Worm (Caenorhabditis elegans): ENCODE data around the gene F37B12.1.

Gene F37B12.1

ce11 chrII:9056215-9056819 lies 27.2 kb upstream of the F37B12.1 start:
- TF ChIP-seq lin-32 (GFP tag; optimal IDR thresholded peaks at IDR 0.05): no peak
- TF ChIP-seq M03D4.4 (tag; optimal IDR thresholded peaks at IDR 0.05): no peak
- no peak for TF ChIP-seq nhr-2 (tag; optimal IDR thresholded peaks at IDR 0.05)
- TF ChIP-seq mab-5 (tag; optimal IDR thresholded peaks at IDR 0.05): no peak
- no peak for TF ChIP-seq sem-2 (GFP tag; optimal IDR thresholded peaks at IDR 0.05)
- no peak for TF ChIP-seq lin-13 (tag; optimal IDR thresholded peaks at IDR 0.05)
- TF ChIP-seq bed-3 (GFP tag; optimal IDR thresholded peaks at IDR 0.05): no peak
- no peak for TF ChIP-seq ceh-43 (GFP tag; optimal IDR thresholded peaks at IDR 0.05)
- TF ChIP-seq flh-1 (GFP tag; optimal IDR thresholded peaks at IDR 0.05): no peak
- TF ChIP-seq nhr-12 (tag; optimal IDR thresholded peaks at IDR 0.05): no peak
- no peak for TF ChIP-seq ztf-11 (tag; optimal IDR thresholded peaks at IDR 0.05)
- TF ChIP-seq nhr-237 (tag; optimal IDR thresholded peaks at IDR 0.05): no peak
- TF ChIP-seq mls-2 (tag; optimal IDR thresholded peaks at IDR 0.05): no peak
- TF ChIP-seq unc-39 (tag; optimal IDR thresholded peaks at IDR 0.05): no peak
- TF ChIP-seq drap-1 (GFP tag; optimal IDR thresholded peaks at IDR 0.05): no peak
- TF ChIP-seq cnd-1 (tag; optimal IDR thresholded peaks at IDR 0.05): no peak
- no peak for TF ChIP-seq nhr-28 (tag; optimal IDR thresholded peaks at IDR 0.05)
- no peak for TF ChIP-seq nhr-76 (tag; optimal IDR thresholded peaks at IDR 0.05)

ce11 chrII:9054604-9055003 lies 25.5 kb upstream of the F37B12.1 start, which contains the start of gene chmp-7:
Gene chmp-7 (plus strand): TSS chrII:9054972.
- TF ChIP-seq ceh-39 (tag; optimal IDR thresholded peaks at IDR 0.05) (peak; percentile 67), ceh-43 (GFP tag; optimal IDR thresholded peaks at IDR 0.05) (no peak), nhr-2 (tag; optimal IDR thresholded peaks at IDR 0.05) (no peak), mls-2 (tag; optimal IDR thresholded peaks at IDR 0.05) (peak; percentile 36), sptf-1 (tag; optimal IDR thresholded peaks at IDR 0.05) (peak; percentile 66), snpc-4 (tag; optimal IDR thresholded peaks at IDR 0.05) (no peak), hlh-1 (tag; optimal IDR thresholded peaks at IDR 0.05) (peak; percentile 69), lin-32 (GFP tag; optimal IDR thresholded peaks at IDR 0.05) (no peak), blmp-1 (tag; optimal IDR thresholded peaks at IDR 0.05) (no peak), drap-1 (GFP tag; optimal IDR thresholded peaks at IDR 0.05) (peak; percentile 65), bed-3 (GFP tag; optimal IDR thresholded peaks at IDR 0.05) (no peak), unc-62 (GFP tag; optimal IDR thresholded peaks at IDR 0.05) (no peak), mep-1 (tag; optimal IDR thresholded peaks at IDR 0.05) (peak; percentile 94), mab-5 (tag; optimal IDR thresholded peaks at IDR 0.05) (no peak), ces-1 (GFP tag; optimal IDR thresholded peaks at IDR 0.05) (peak; percentile 94), ham-2 (GFP tag; optimal IDR thresholded peaks at IDR 0.05) (peak; percentile 34), lsy-2 (tag; optimal IDR thresholded peaks at IDR 0.05) (no peak), nhr-28 (tag; optimal IDR thresholded peaks at IDR 0.05) (no peak), nhr-12 (tag; optimal IDR thresholded peaks at IDR 0.05) (no peak), zip-8 (tag; optimal IDR thresholded peaks at IDR 0.05) (no peak), elt-3 (tag; optimal IDR thresholded peaks at IDR 0.05) (no peak), elt-1 (tag; optimal IDR thresholded peaks at IDR 0.05; ENCODE audit: borderline replicate concordance, insufficient read depth) (no peak), cnd-1 (tag; optimal IDR thresholded peaks at IDR 0.05) (no peak), M03D4.4 (tag; optimal IDR thresholded peaks at IDR 0.05) (peak; percentile 53), ceh-83 (GFP tag; optimal IDR thresholded peaks at IDR 0.05) (no peak), ztf-11 (tag; optimal IDR thresholded peaks at IDR 0.05) (no peak), pha-4 (tag; optimal IDR thresholded peaks at IDR 0.05) (peak; percentile 47), lin-13 (tag; optimal IDR thresholded peaks at IDR 0.05) (peak; percentile 85), sem-2 (GFP tag; optimal IDR thresholded peaks at IDR 0.05) (no peak), nhr-237 (tag; optimal IDR thresholded peaks at IDR 0.05) (no peak), unc-120 (tag; optimal IDR thresholded peaks at IDR 0.05; ENCODE audit: poor library complexity, severe bottlenecking) (no peak), unc-39 (tag; optimal IDR thresholded peaks at IDR 0.05) (no peak), flh-1 (GFP tag; optimal IDR thresholded peaks at IDR 0.05) (no peak), tbx-8 (GFP tag; optimal IDR thresholded peaks at IDR 0.05) (peak; percentile 7), nhr-76 (tag; optimal IDR thresholded peaks at IDR 0.05) (no peak)

ce11 chrII:9053564-9053963 lies 24.5 kb upstream of the F37B12.1 start, which contains the start of gene T24B8.7:
Gene T24B8.7 (minus strand): TSS chrII:9053664.
- no peak for TF ChIP-seq ceh-83 (GFP tag; optimal IDR thresholded peaks at IDR 0.05)
